Fruit fly (Drosophila melanogaster): Measurements from ENCODE around the gene disco-r.

Gene disco-r

dm6 chrX:16147638-16148233 lies 1.0 kb downstream of the disco-r start (continued):
- TF ChIP-seq CG7987 (GFP tag; optimal IDR thresholded peaks at IDR 0.05) (no peak), Sox102F (GFP tag; optimal IDR thresholded peaks at IDR 0.05) (no peak), Usf (GFP tag; optimal IDR thresholded peaks at IDR 0.05) (no peak), repo (GFP tag; optimal IDR thresholded peaks at IDR 0.05) (no peak), Sin3A (optimal IDR thresholded peaks at IDR 0.05) (no peak), Dll (GFP tag; IDR thresholded peaks at IDR 0.05; ENCODE audit: partially characterized antibody) (no peak), Neu2 (GFP tag; optimal IDR thresholded peaks at IDR 0.05; ENCODE audit: borderline replicate concordance) (no peak), Fer1 (GFP tag; optimal IDR thresholded peaks at IDR 0.05) (no peak), scrt (GFP tag; optimal IDR thresholded peaks at IDR 0.05) (no peak), CG6175 (GFP tag; IDR thresholded peaks at IDR 0.05) (no peak), fd96Cb (tag; optimal IDR thresholded peaks at IDR 0.05) (no peak), CG7786 (GFP tag; optimal IDR thresholded peaks at IDR 0.05) (no peak), CG1529 (GFP tag; optimal IDR thresholded peaks at IDR 0.05) (no peak), CG13894 (tag; optimal IDR thresholded peaks at IDR 0.05) (no peak), CG8924 (tag; optimal IDR thresholded peaks at IDR 0.05) (no peak), CG4360 (GFP tag; IDR thresholded peaks at IDR 0.05) (no peak), ab (GFP tag; optimal IDR thresholded peaks at IDR 0.05) (no peak), CG17361 (GFP tag; IDR thresholded peaks at IDR 0.05) (no peak), Rfx (GFP tag; IDR thresholded peaks at IDR 0.05) (no peak), CG11247 (GFP tag; IDR thresholded peaks at IDR 0.05) (no peak), CG13123 (GFP tag; optimal IDR thresholded peaks at IDR 0.05) (no peak), CG9609 (GFP tag; optimal IDR thresholded peaks at IDR 0.05) (no peak), dmrt99B (tag; optimal IDR thresholded peaks at IDR 0.05) (no peak), Gsc (GFP tag; IDR thresholded peaks at IDR 0.05) (no peak), sim (GFP tag; IDR thresholded peaks at IDR 0.05) (no peak), kni (GFP tag; optimal IDR thresholded peaks at IDR 0.05) (peak; percentile 9), fd102C (GFP tag; optimal IDR thresholded peaks at IDR 0.05) (no peak), CG9727 (GFP tag; optimal IDR thresholded peaks at IDR 0.05) (no peak), bigmax (GFP tag; optimal IDR thresholded peaks at IDR 0.05) (no peak), CG18262 (tag; optimal IDR thresholded peaks at IDR 0.05) (no peak), HHEX (GFP tag; optimal IDR thresholded peaks at IDR 0.05) (no peak), chm (GFP tag; IDR thresholded peaks at IDR 0.05) (no peak), CG2889 (GFP tag; IDR thresholded peaks at IDR 0.05) (no peak), CG1603 (tag; optimal IDR thresholded peaks at IDR 0.05) (no peak), Sry-δ (GFP tag; optimal IDR thresholded peaks at IDR 0.05) (no peak), unpg (GFP tag; optimal IDR thresholded peaks at IDR 0.05) (no peak), crol (GFP tag; IDR thresholded peaks at IDR 0.05) (peak; percentile 99)

- TF ChIP-seq Optix (GFP tag; IDR thresholded peaks at IDR 0.05) (no peak), pros (GFP tag; optimal IDR thresholded peaks at IDR 0.05) (no peak), seq (GFP tag; IDR thresholded peaks at IDR 0.05) (no peak), CG30431 (GFP tag; optimal IDR thresholded peaks at IDR 0.05) (no peak), Atf-2 (GFP tag; optimal IDR thresholded peaks at IDR 0.05) (no peak), sug (tag; optimal IDR thresholded peaks at IDR 0.05) (no peak), yki (optimal IDR thresholded peaks at IDR 0.05) (no peak), Rfx (GFP tag; IDR thresholded peaks at IDR 0.05) (no peak), chif (GFP tag; optimal IDR thresholded peaks at IDR 0.05) (no peak)
Observed at dm6 chrX:16143012-16143411, 5.8 kb downstream of the disco-r start.

Data from whole organism, embryonic.